Worm (Caenorhabditis elegans): ENCODE data around the gene idpb-5.

DNA sequence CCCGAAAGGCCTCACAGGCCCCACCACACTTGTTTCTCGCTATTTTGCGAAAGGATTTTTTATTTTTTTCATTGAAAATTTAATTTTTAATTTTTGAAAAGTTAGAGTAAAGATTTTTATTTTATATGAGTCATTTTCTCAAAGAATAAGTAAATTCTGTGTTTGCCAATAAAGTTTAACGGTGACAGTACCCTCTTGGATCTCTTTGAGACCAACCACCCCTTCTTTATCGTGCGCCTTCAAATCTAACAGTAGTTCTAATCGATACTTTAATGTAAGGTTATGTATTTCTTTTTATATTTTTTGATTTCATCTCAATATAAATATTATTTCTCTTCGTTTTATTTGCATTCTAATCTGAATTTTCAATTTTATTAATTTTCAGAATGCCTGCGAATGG is 6.2 kb downstream of the idpb-5 start, which contains the start of gene hmp-1:
- TF ChIP-seq lin-54 (GFP tag; optimal IDR thresholded peaks at IDR 0.05) = no peak
- no peak for TF ChIP-seq pbrm-1 (GFP tag; IDR thresholded peaks at IDR 0.05)
- TF ChIP-seq F49E8.2 (tag; optimal IDR thresholded peaks at IDR 0.05; ENCODE audit: insufficient read depth) = no peak
- no peak for TF ChIP-seq let-607 (tag; optimal IDR thresholded peaks at IDR 0.05)
- TF ChIP-seq ceh-100 (GFP tag; IDR thresholded peaks at IDR 0.05) = no peak
- no peak for TF ChIP-seq snpc-4 (GFP tag; optimal IDR thresholded peaks at IDR 0.05)
- no peak for TF ChIP-seq snpc-4 (tag; optimal IDR thresholded peaks at IDR 0.05)
- TF ChIP-seq pha-4 (tag; optimal IDR thresholded peaks at IDR 0.05) = no peak
- TF ChIP-seq Y56A3A.18 (GFP tag; IDR thresholded peaks at IDR 0.05) = no peak
- no peak for TF ChIP-seq nhr-120 (GFP tag; IDR thresholded peaks at IDR 0.05)
